Worm (Caenorhabditis elegans): ENCODE results near the gene Y116F11B.17.
A peak's percentile ranks its signal among the peaks of the same experiment; 100 is the strongest.

Gene Y116F11B.17

DNA sequence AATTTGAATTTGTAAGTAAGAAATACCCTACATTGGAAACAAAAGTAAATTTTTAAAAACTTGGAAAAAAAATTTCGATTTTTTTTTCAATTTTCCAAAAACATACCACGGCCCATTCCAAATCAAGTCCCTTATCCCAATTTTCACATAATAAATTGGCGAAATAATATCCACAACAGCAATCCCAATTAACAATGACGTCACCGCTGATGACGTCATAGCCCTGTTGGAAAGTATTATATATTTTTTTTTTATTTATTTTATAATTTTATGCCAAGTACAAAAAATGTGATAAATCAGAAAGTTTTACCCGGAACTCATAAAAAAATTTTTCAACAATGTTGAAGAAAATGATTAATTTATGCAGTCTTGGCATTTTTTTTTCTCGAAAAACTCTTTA, 31.6 kb upstream of the Y116F11B.17 start:
- TF ChIP-seq snpc-4 (tag; optimal IDR thresholded peaks at IDR 0.05) (no peak), ztf-11 (tag; optimal IDR thresholded peaks at IDR 0.05) (no peak), F13H6.1 (tag; optimal IDR thresholded peaks at IDR 0.05) (no peak), C34F6.9 (tag; optimal IDR thresholded peaks at IDR 0.05) (no peak), ceh-82 (tag; optimal IDR thresholded peaks at IDR 0.05) (no peak), gmeb-1 (tag; optimal IDR thresholded peaks at IDR 0.05) (no peak)

DNA sequence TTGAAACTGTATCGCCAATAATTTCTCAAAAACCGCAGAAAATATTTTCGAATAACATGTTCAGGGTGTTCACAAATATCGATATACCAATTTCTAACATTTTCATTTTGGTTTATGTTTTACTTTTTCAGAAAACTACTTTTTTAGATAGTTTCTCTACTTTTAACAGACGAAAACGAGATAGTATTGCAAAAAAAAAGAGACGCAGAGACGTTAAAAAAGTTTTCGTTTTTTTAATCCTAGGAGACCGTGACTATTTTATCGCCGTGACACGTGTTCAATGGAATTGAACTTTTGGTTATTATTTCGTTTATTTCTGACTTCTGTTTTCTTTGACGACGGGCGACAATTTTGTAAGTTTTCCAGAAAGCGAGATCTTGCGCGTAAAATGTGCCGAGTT, 26.0 kb upstream of the Y116F11B.17 start, which contains the start of gene Y116F11B.7:
Gene Y116F11B.7 (plus strand): TSS at position 301 of the 400 bp plus-strand sequence.
- TF ChIP-seq lin-11 (tag; optimal IDR thresholded peaks at IDR 0.05) (no peak), nhr-25 (tag; optimal IDR thresholded peaks at IDR 0.05) (no peak), ZK546.5 (tag; optimal IDR thresholded peaks at IDR 0.05) (no peak), nhr-10 (tag; optimal IDR thresholded peaks at IDR 0.05) (no peak), nhr-12 (tag; optimal IDR thresholded peaks at IDR 0.05) (no peak), lin-39 (tag; optimal IDR thresholded peaks at IDR 0.05) (no peak), crh-2 (tag; optimal IDR thresholded peaks at IDR 0.05) (no peak), elt-3 (tag; optimal IDR thresholded peaks at IDR 0.05) (no peak), F13H6.1 (tag; optimal IDR thresholded peaks at IDR 0.05) (no peak), nhr-11 (tag; optimal IDR thresholded peaks at IDR 0.05) (no peak), Y55F3AM.14 (GFP tag; optimal IDR thresholded peaks at IDR 0.05) (no peak), nhr-21 (tag; optimal IDR thresholded peaks at IDR 0.05) (no peak), skn-1 (tag; optimal IDR thresholded peaks at IDR 0.05) (no peak), unc-39 (tag; optimal IDR thresholded peaks at IDR 0.05) (no peak), sem-4 (tag; optimal IDR thresholded peaks at IDR 0.05) (no peak), lin-13 (GFP tag; optimal IDR thresholded peaks at IDR 0.05) (no peak)

DNA sequence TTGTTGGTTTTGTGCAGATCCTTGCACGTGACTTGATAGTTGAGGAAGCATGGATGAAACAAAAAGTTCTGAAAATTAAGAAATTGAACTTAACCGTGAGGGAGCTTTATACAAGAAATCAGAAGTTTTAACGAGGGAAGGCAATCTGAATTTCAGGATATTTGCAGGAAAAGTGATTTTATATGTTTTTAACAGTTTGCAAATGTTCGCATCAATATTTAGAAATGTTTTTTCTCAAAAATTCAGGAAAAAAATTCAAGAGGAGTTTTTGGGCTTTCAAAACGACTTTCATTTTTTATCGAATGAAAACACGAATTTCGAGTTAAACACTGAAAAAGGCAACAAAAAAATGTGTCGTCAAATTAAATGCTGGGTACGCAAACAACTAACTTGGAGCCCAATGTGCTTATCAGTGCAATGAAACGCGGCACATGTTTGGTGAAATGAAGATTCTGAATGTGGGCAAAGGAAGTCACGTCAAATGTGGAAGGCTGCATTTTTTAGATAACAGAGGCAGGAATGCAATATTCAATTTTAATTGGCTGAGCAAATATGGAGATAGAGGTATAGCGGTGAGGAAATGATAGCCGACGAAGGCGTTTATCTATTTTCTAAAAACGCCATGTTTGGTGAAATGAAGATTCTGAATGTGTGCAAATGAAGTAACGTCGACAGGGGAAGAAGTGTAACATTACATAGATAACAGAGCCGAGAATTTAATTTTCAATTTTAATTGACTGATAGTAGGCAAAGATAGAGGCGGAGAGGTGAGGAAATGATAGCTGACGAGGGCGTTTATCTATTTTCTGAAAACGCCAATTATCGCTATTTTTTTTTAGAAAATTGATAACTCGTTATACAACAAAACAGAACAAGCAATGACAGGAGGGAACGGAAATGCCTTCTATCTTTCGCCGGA, 24.2 kb upstream of the Y116F11B.17 start, which contains the start of gene Y116F11B.6:
Gene Y116F11B.6 (minus strand): TSS at position 51 of the 919 bp plus-strand sequence.
- TF ChIP-seq nhr-6 (tag; optimal IDR thresholded peaks at IDR 0.05) (no peak), fos-1 (tag; optimal IDR thresholded peaks at IDR 0.05) (peak; percentile 1), C34F6.9 (tag; optimal IDR thresholded peaks at IDR 0.05) (no peak), crh-2 (tag; optimal IDR thresholded peaks at IDR 0.05) (peak; percentile 10), nhr-129 (tag; optimal IDR thresholded peaks at IDR 0.05) (no peak)

ce11 chrV:19836142-19836541, 14.1 kb upstream of the Y116F11B.17 start, which contains the start of gene srw-38:
Gene srw-38, plus strand, starts transcription at chrV:19836442.
- TF ChIP-seq skn-1 (tag; optimal IDR thresholded peaks at IDR 0.05) (no peak), blmp-1 (tag; optimal IDR thresholded peaks at IDR 0.05; ENCODE audit: insufficient read depth) (no peak), lin-39 (tag; optimal IDR thresholded peaks at IDR 0.05) (no peak), nhr-21 (tag; optimal IDR thresholded peaks at IDR 0.05) (no peak), sem-4 (tag; optimal IDR thresholded peaks at IDR 0.05) (no peak), ceh-82 (tag; optimal IDR thresholded peaks at IDR 0.05) (no peak), nhr-129 (tag; optimal IDR thresholded peaks at IDR 0.05) (no peak), lin-13 (GFP tag; optimal IDR thresholded peaks at IDR 0.05) (no peak), mab-5 (tag; optimal IDR thresholded peaks at IDR 0.05) (no peak)

- TF ChIP-seq skn-1 (tag; optimal IDR thresholded peaks at IDR 0.05) = no peak
- TF ChIP-seq fos-1 (tag; optimal IDR thresholded peaks at IDR 0.05) = peak; percentile 63
Measured at ce11 chrV:19831588-19831987, 9.6 kb upstream of the Y116F11B.17 start.

ce11 chrV:19830815-19831214, 8.8 kb upstream of the Y116F11B.17 start, which contains the start of gene pcp-4:
Gene pcp-4, minus strand, starts transcription at chrV:19831011.
- TF ChIP-seq nhr-25 (tag; optimal IDR thresholded peaks at IDR 0.05) (no peak), unc-62 (GFP tag; optimal IDR thresholded peaks at IDR 0.05) (no peak), mdl-1 (tag; optimal IDR thresholded peaks at IDR 0.05) (no peak), blmp-1 (tag; optimal IDR thresholded peaks at IDR 0.05; ENCODE audit: insufficient read depth) (no peak), nhr-21 (tag; optimal IDR thresholded peaks at IDR 0.05) (no peak), fos-1 (tag; optimal IDR thresholded peaks at IDR 0.05) (peak; percentile 53)
